Fruit fly (Drosophila melanogaster): ENCODE data around the gene CG7430.

CG7430 gene

dm6 chr3L:17846169-17846981 is at the start of gene CG7430, which contains the start of gene MED19:
CG7430 (plus strand) TSS chr3L:17846916.
MED19 (minus strand) TSS chr3L:17846501.
- no peak for TF ChIP-seq CG8478 (optimal IDR thresholded peaks at IDR 0.05)
- peak; percentile 19 to 28 for TF ChIP-seq CTCF (optimal IDR thresholded peaks at IDR 0.05)

- TF ChIP-seq CTCF (optimal IDR thresholded peaks at IDR 0.05) (no peak), CG8478 (optimal IDR thresholded peaks at IDR 0.05) (no peak)
Measured at dm6 chr3L:17797494-17797893, 49.2 kb upstream of the CG7430 start, which contains the start of gene CG42816. CG42816 (minus strand) TSS chr3L:17797594.

dm6 chr3L:17802107-17802506 is 44.6 kb upstream of the CG7430 start, which contains the start of gene NUCB1:
NUCB1 (minus strand) TSS chr3L:17802279.
- TF ChIP-seq CG8478 (optimal IDR thresholded peaks at IDR 0.05) (no peak), CTCF (optimal IDR thresholded peaks at IDR 0.05) (peak; percentile 39 to 51)

- no peak for TF ChIP-seq CG8478 (optimal IDR thresholded peaks at IDR 0.05)
- TF ChIP-seq CTCF (optimal IDR thresholded peaks at IDR 0.05), result no peak
Measured at dm6 chr3L:17804511-17804910, 42.2 kb upstream of the CG7430 start, which contains the start of gene ais. ais (minus strand) TSS chr3L:17804715.

dm6 chr3L:17806357-17807025 is 40.2 kb upstream of the CG7430 start, which contains the start of gene CG32187:
CG32187 (minus strand) TSS chr3L:17806365.
- no peak for TF ChIP-seq CTCF (optimal IDR thresholded peaks at IDR 0.05)
- no peak for TF ChIP-seq CG8478 (optimal IDR thresholded peaks at IDR 0.05)

dm6 chr3L:17808597-17809213 is 38.0 kb upstream of the CG7430 start, which contains the start of gene CG32191:
CG32191 (minus strand) TSS chr3L:17809146.
- TF ChIP-seq CTCF (optimal IDR thresholded peaks at IDR 0.05), result no peak
- no peak for TF ChIP-seq CG8478 (optimal IDR thresholded peaks at IDR 0.05)

dm6 chr3L:17814036-17814435 is 32.7 kb upstream of the CG7430 start, which contains the start of gene Cln3:
Cln3 (minus strand) TSS chr3L:17814119.
- TF ChIP-seq CG8478 (optimal IDR thresholded peaks at IDR 0.05), result no peak
- no peak for TF ChIP-seq CTCF (optimal IDR thresholded peaks at IDR 0.05)

dm6 chr3L:17817821-17818220 is 28.9 kb upstream of the CG7430 start, which contains the start of gene Ir75a:
Ir75a (minus strand) TSS chr3L:17817921.
- TF ChIP-seq CG8478 (optimal IDR thresholded peaks at IDR 0.05), result no peak
- TF ChIP-seq CTCF (optimal IDR thresholded peaks at IDR 0.05), result no peak

dm6 chr3L:17820093-17820492 is 26.6 kb upstream of the CG7430 start, which contains the start of gene Ir75b:
Ir75b (minus strand) TSS chr3L:17820193.
- TF ChIP-seq CTCF (optimal IDR thresholded peaks at IDR 0.05) (no peak), CG8478 (optimal IDR thresholded peaks at IDR 0.05) (no peak)

- TF ChIP-seq CTCF (optimal IDR thresholded peaks at IDR 0.05) (no peak), CG8478 (optimal IDR thresholded peaks at IDR 0.05) (no peak)
Measured at dm6 chr3L:17822784-17823383, 23.8 kb upstream of the CG7430 start, which contains the start of the genes Ir75c and Grd. Ir75c (minus strand) TSS chr3L:17822834. Grd (plus strand) TSS chr3L:17823333.

- TF ChIP-seq CTCF (optimal IDR thresholded peaks at IDR 0.05), result no peak
- no peak for TF ChIP-seq CG8478 (optimal IDR thresholded peaks at IDR 0.05)
Measured at dm6 chr3L:17833525-17833924, 13.2 kb upstream of the CG7430 start, which contains the start of gene CG32188. CG32188 (minus strand) TSS chr3L:17833625.

dm6 chr3L:17835074-17835473 is 11.6 kb upstream of the CG7430 start, which contains the start of gene CG32189:
CG32189 (minus strand) TSS chr3L:17835174.
- TF ChIP-seq CG8478 (optimal IDR thresholded peaks at IDR 0.05) (no peak), CTCF (optimal IDR thresholded peaks at IDR 0.05) (no peak)

- TF ChIP-seq CG8478 (optimal IDR thresholded peaks at IDR 0.05) (no peak), CTCF (optimal IDR thresholded peaks at IDR 0.05) (no peak)
Measured at dm6 chr3L:17841085-17841606, 5.6 kb upstream of the CG7430 start, which contains the start of gene CG5577. CG5577 (minus strand) TSS chr3L:17841427.
